Worm (Caenorhabditis elegans) whole organism, late embryonic: ENCODE results near the gene tps-2.

Experiments
- ceh-24 ChIP-seq: sonication (generic microtip); optimal IDR thresholded peaks from 2 replicates; lab custom pipeline; 2016; ENCODE audit warnings: mild to moderate bottlenecking, missing genetic modification characterization, missing compliant biosample characterization
- ceh-34 ChIP-seq: sonication (generic microtip); optimal IDR thresholded peaks from 2 replicates; lab custom pipeline; 2016; ENCODE audit warnings: mild to moderate bottlenecking, missing genetic modification characterization, missing compliant biosample characterization
- ceh-9 ChIP-seq: sonication (generic microtip); optimal IDR thresholded peaks from 2 replicates; lab custom pipeline; 2016; ENCODE audit warnings: mild to moderate bottlenecking, missing genetic modification characterization, inconsistent platforms, missing compliant biosample characterization
- nhr-11 ChIP-seq: fragments of 150-350 bp; optimal IDR thresholded peaks from 2 replicates; lab custom pipeline; 2014; ENCODE audit warnings: missing biosample characterization, missing genetic modification characterization
- tbx-7 ChIP-seq: sonication (generic microtip); optimal IDR thresholded peaks from 2 replicates; lab custom pipeline; 2016; ENCODE audit warnings: missing genotype, missing genetic modification characterization, missing compliant biosample characterization
- unc-86 ChIP-seq: sonication (generic microtip); optimal IDR thresholded peaks from 2 replicates; lab custom pipeline; 2016; ENCODE audit warnings: missing genetic modification characterization, missing compliant biosample characterization

ce11 chrII:14582206-14582605, 18.5 kb upstream of the tps-2 start, which contains the start of gene C01G12.3:
- no peak for TF ChIP-seq nhr-11 (tag; lab: Kevin White, UChicago)
- no peak for TF ChIP-seq ceh-34
- no peak for TF ChIP-seq tbx-7 (tag; lab: Kevin White, UChicago)
- TF ChIP-seq ceh-9, result no peak
- TF ChIP-seq unc-86 (tag; lab: Kevin White, UChicago), result no peak
- TF ChIP-seq ceh-24, result no peak
